Fruit fly (Drosophila melanogaster) whole organism, pupa: ENCODE data around the gene RpL37A.

Experiments
- CG13204 ChIP-seq: fragments of 200-800 bp; sonication (Bioruptor generic); optimal IDR thresholded peaks from 2 replicates; lab custom pipeline; 2018; ENCODE audit warnings: missing biosample characterization, mild to moderate bottlenecking, missing genetic modification characterization, moderate library complexity
- CG15710 ChIP-seq: fragments of 200-800 bp; sonication (Bioruptor generic); optimal IDR thresholded peaks from 2 replicates; lab custom pipeline; 2018; ENCODE audit warnings: missing biosample characterization, mild to moderate bottlenecking, missing genetic modification characterization, moderate library complexity
- CG17806 ChIP-seq: fragments of 200-800 bp; sonication (Bioruptor generic); optimal IDR thresholded peaks from 2 replicates; lab custom pipeline; 2018; ENCODE audit warnings: missing biosample characterization, mild to moderate bottlenecking, missing genetic modification characterization, moderate library complexity
- CG34367 ChIP-seq: fragments of 200-800 bp; sonication (Bioruptor generic); optimal IDR thresholded peaks from 2 replicates; lab custom pipeline; 2018; ENCODE audit warnings: missing biosample characterization, mild to moderate bottlenecking, missing genetic modification characterization
- CG8159 ChIP-seq: fragments of 200-800 bp; sonication (Bioruptor generic); optimal IDR thresholded peaks from 3 replicates; lab custom pipeline; 2018; ENCODE audit warnings: missing biosample characterization, mild to moderate bottlenecking, missing genetic modification characterization, moderate library complexity
- CG8301 ChIP-seq: fragments of 200-800 bp; sonication (Bioruptor generic); optimal IDR thresholded peaks from 2 replicates; lab custom pipeline; 2018; ENCODE audit warnings: missing biosample characterization, mild to moderate bottlenecking, missing genetic modification characterization
- CG9948 ChIP-seq: fragments of 200-800 bp; sonication (Bioruptor generic); optimal IDR thresholded peaks from 2 replicates; lab custom pipeline; 2018; ENCODE audit warnings: missing biosample characterization, mild to moderate bottlenecking, missing genetic modification characterization, moderate library complexity
- D1 ChIP-seq: fragments of 200-800 bp; sonication (Bioruptor generic); optimal IDR thresholded peaks from 2 replicates; lab custom pipeline; 2018; ENCODE audit warnings: missing biosample characterization, mild to moderate bottlenecking, missing genetic modification characterization, moderate library complexity
- Ets98B ChIP-seq: fragments of 200-800 bp; sonication (Bioruptor generic); IDR thresholded peaks from 2 replicates; pipeline ENCODE4 v1.3.6; 2022; ENCODE audit warnings: missing biosample characterization, missing genetic modification characterization
- Pif1B ChIP-seq: fragments of 200-800 bp; sonication (Bioruptor generic); optimal IDR thresholded peaks from 3 replicates; lab custom pipeline; 2016; ENCODE audit warnings: missing biosample characterization, missing genetic modification characterization
- Snoo ChIP-seq: fragments of 200-800 bp; sonication (Bioruptor generic); optimal IDR thresholded peaks from 3 replicates; lab custom pipeline; 2017; ENCODE audit warnings: missing biosample characterization, mild to moderate bottlenecking, missing genetic modification characterization, inconsistent platforms
- fd96Ca ChIP-seq: fragments of 200-800 bp; sonication (Bioruptor generic); IDR thresholded peaks from 3 replicates; pipeline ENCODE4 v1.3.6; 2022; ENCODE audit warnings: missing biosample characterization, missing genetic modification characterization
- rn ChIP-seq: fragments of 200-800 bp; sonication (Bioruptor generic); IDR thresholded peaks from 2 replicates; pipeline ENCODE4 v1.3.6; 2022; ENCODE audit warnings: missing biosample characterization, missing genetic modification characterization

DNA sequence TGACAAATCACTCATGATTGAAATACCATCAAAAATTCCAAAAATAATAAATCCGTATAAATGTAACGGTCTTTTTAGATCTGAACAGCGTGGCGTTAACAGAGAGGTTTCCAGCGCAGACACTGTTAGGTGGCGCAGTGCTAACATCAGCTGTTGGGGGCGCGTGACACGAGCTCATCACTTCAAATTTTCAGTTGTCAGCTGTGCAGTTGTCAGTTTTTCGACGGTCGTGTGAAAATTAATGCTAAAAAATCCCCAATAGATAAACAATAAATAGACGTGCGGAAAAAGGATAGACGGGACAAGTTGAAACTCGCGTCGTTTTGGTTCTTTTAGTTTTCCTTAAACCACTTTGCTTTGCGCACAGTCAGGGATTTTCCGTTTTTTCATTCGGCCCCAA is 25.5 kb downstream of the RpL37A start, which contains the start of gene CG4230:
- TF ChIP-seq CG13204 (no peak), D1 (tag; lab: Kevin White, UChicago) (no peak), rn (GFP tag; lab: Robert Waterston, UW) (no peak), Ets98B (GFP tag; lab: Robert Waterston, UW) (no peak), CG9948 (tag; lab: Kevin White, UChicago) (no peak), Pif1B (GFP tag; lab: Kevin White, UChicago) (no peak), CG8159 (tag; lab: Kevin White, UChicago) (no peak), CG8301 (tag; lab: Kevin White, UChicago) (no peak), Snoo (tag; lab: Kevin White, UChicago) (no peak), CG15710 (no peak), CG17806 (tag; lab: Kevin White, UChicago) (no peak), CG34367 (tag; lab: Kevin White, UChicago) (no peak), fd96Ca (no peak; the same call in 2 of the 3 replicates)
